Fruit fly (Drosophila melanogaster) whole organism, embryonic: ENCODE measurements around the gene CG17177.

Experiments
- Abd-B ChIP-seq: fragments of 200-800 bp; sonication (Bioruptor generic); optimal IDR thresholded peaks from 2 replicates; lab custom pipeline; 2018; ENCODE audit warnings: missing biosample characterization, mild to moderate bottlenecking, missing genetic modification characterization, moderate library complexity
- B-H2 ChIP-seq: fragments of 200-800 bp; sonication (Bioruptor generic); optimal IDR thresholded peaks from 2 replicates; lab custom pipeline; 2018; ENCODE audit warnings: missing biosample characterization, mild to moderate bottlenecking, missing genetic modification characterization
- Bdp1 ChIP-seq: fragments of 200-800 bp; sonication (Bioruptor generic); optimal IDR thresholded peaks from 3 replicates; lab custom pipeline; 2016; ENCODE audit warnings: missing biosample characterization, missing genetic modification characterization
- CG13287 ChIP-seq: fragments of 200-800 bp; sonication (Bioruptor generic); IDR thresholded peaks from 2 replicates; pipeline ENCODE4 v1.3.6; 2022; ENCODE audit warnings: missing biosample characterization, missing genetic modification characterization; ENCODE audit not compliant: partially characterized antibody
- CG13424 ChIP-seq: fragments of 200-800 bp; sonication (Bioruptor generic); optimal IDR thresholded peaks from 2 replicates; lab custom pipeline; 2019; ENCODE audit warnings: missing biosample characterization, mild to moderate bottlenecking, missing genetic modification characterization, moderate library complexity
- CG13775 ChIP-seq: fragments of 200-800 bp; sonication (Bioruptor generic); optimal IDR thresholded peaks from 3 replicates; lab custom pipeline; 2017; ENCODE audit warnings: missing biosample characterization, mild to moderate bottlenecking, missing genetic modification characterization
- CG13894 ChIP-seq: fragments of 200-800 bp; sonication (Bioruptor generic); optimal IDR thresholded peaks from 3 replicates; lab custom pipeline; 2018; ENCODE audit warnings: missing biosample characterization, mild to moderate bottlenecking, missing genetic modification characterization, moderate library complexity
- CG15073 ChIP-seq: fragments of 200-800 bp; sonication (Bioruptor generic); optimal IDR thresholded peaks from 2 replicates; lab custom pipeline; 2016; ENCODE audit warnings: missing biosample characterization, missing genetic modification characterization
- CG15696 ChIP-seq: fragments of 200-800 bp; sonication (Bioruptor generic); optimal IDR thresholded peaks from 2 replicates; lab custom pipeline; 2019; ENCODE audit warnings: missing biosample characterization, mild to moderate bottlenecking, missing genetic modification characterization, moderate library complexity
- CG17829 ChIP-seq: fragments of 200-800 bp; optimal IDR thresholded peaks from 2 replicates; lab custom pipeline; 2019; ENCODE audit warnings: missing biosample characterization, mild to moderate bottlenecking, missing genetic modification characterization, moderate library complexity
- CG17912 ChIP-seq: fragments of 200-800 bp; sonication (Bioruptor generic); optimal IDR thresholded peaks from 2 replicates; lab custom pipeline; 2018; ENCODE audit warnings: missing biosample characterization, mild to moderate bottlenecking, missing genetic modification characterization
- CG18599 ChIP-seq: fragments of 200-800 bp; sonication (Bioruptor generic); optimal IDR thresholded peaks from 3 replicates; lab custom pipeline; 2017; ENCODE audit warnings: missing biosample characterization, missing genetic modification characterization, mild to moderate bottlenecking, moderate library complexity, missing genetic modification reagents
- CG2199 ChIP-seq: fragments of 200-800 bp; sonication (Bioruptor generic); IDR thresholded peaks from 3 replicates; pipeline ENCODE4 v1.3.6; 2022; ENCODE audit warnings: missing biosample characterization, missing genetic modification characterization
- CG3163 ChIP-seq: fragments of 200-800 bp; sonication (Bioruptor generic); optimal IDR thresholded peaks from 3 replicates; lab custom pipeline; 2016; ENCODE audit warnings: missing biosample characterization, missing genetic modification characterization
- CG3281 ChIP-seq: fragments of 200-800 bp; sonication (Bioruptor generic); optimal IDR thresholded peaks from 3 replicates; lab custom pipeline; 2017; ENCODE audit warnings: missing biosample characterization, mild to moderate bottlenecking, missing genetic modification characterization
- CG33213 ChIP-seq: fragments of 200-800 bp; sonication (Bioruptor generic); optimal IDR thresholded peaks from 3 replicates; lab custom pipeline; 2016; ENCODE audit warnings: missing biosample characterization, missing genetic modification characterization
- CG3407 ChIP-seq: fragments of 200-800 bp; sonication (Bioruptor generic); optimal IDR thresholded peaks from 2 replicates; lab custom pipeline; 2018; ENCODE audit warnings: missing biosample characterization, mild to moderate bottlenecking, missing genetic modification characterization
- CG3847 ChIP-seq: fragments of 200-800 bp; sonication (Bioruptor generic); IDR thresholded peaks from 2 replicates; pipeline ENCODE4 v1.3.6; 2022; ENCODE audit warnings: missing biosample characterization, missing genetic modification characterization
- CG8765 ChIP-seq: fragments of 200-800 bp; sonication (Bioruptor generic); IDR thresholded peaks from 2 replicates; pipeline ENCODE4 v1.3.6; 2022; ENCODE audit warnings: missing biosample characterization, missing genetic modification characterization
- CG9932 ChIP-seq: fragments of 200-800 bp; sonication (Bioruptor generic); IDR thresholded peaks from 2 replicates; pipeline ENCODE4 v1.3.6; 2022; ENCODE audit warnings: missing biosample characterization, missing genetic modification characterization
- CTCF ChIP-seq: fragments of 200-800 bp; sonication (Bioruptor generic); optimal IDR thresholded peaks from 2 replicates; lab custom pipeline; 2017; ENCODE audit warnings: missing biosample characterization, mild to moderate bottlenecking, missing genetic modification characterization, moderate library complexity
- D19A ChIP-seq: fragments of 200-800 bp; optimal IDR thresholded peaks from 3 replicates; lab custom pipeline; 2019; ENCODE audit warnings: missing biosample characterization, mild to moderate bottlenecking, missing genetic modification characterization, moderate library complexity
- Dek ChIP-seq: fragments of 200-800 bp; sonication (Bioruptor generic); optimal IDR thresholded peaks from 3 replicates; lab custom pipeline; 2019; ENCODE audit warnings: missing biosample characterization, mild to moderate bottlenecking, missing genetic modification characterization, moderate library complexity
- Ets97D ChIP-seq: fragments of 200-800 bp; sonication (Bioruptor generic); optimal IDR thresholded peaks from 3 replicates; lab custom pipeline; 2016; ENCODE audit warnings: missing biosample characterization, missing genetic modification characterization
- HmgD ChIP-seq: fragments of 200-800 bp; sonication (Bioruptor generic); optimal IDR thresholded peaks from 3 replicates; lab custom pipeline; 2016; ENCODE audit warnings: missing biosample characterization, missing genetic modification characterization
- Hsf ChIP-seq: fragments of 200-800 bp; sonication (Bioruptor generic); optimal IDR thresholded peaks from 3 replicates; lab custom pipeline; 2016; ENCODE audit warnings: missing biosample characterization, missing genetic modification characterization
- Jarid2 ChIP-seq: fragments of 200-800 bp; sonication (Bioruptor generic); optimal IDR thresholded peaks from 3 replicates; lab custom pipeline; 2017; ENCODE audit warnings: mild to moderate bottlenecking, missing biosample characterization, missing genetic modification reagents, missing genetic modification characterization
- Lhr ChIP-seq: fragments of 200-800 bp; sonication (Bioruptor generic); optimal IDR thresholded peaks from 3 replicates; lab custom pipeline; 2017; ENCODE audit warnings: mild to moderate bottlenecking, missing biosample characterization, missing genetic modification reagents, missing genetic modification characterization
- Med ChIP-seq: fragments of 200-800 bp; sonication (Bioruptor generic); peaks from one replicate; lab custom pipeline; 2016; ENCODE audit warnings: missing biosample characterization, missing genetic modification characterization, mild to moderate bottlenecking, inconsistent platforms, moderate library complexity
- Myb ChIP-seq: fragments of 200-800 bp; sonication (Bioruptor generic); optimal IDR thresholded peaks from 2 replicates; lab custom pipeline; 2016; ENCODE audit warnings: missing biosample characterization, missing genetic modification characterization
- Neu2 ChIP-seq: fragments of 200-800 bp; sonication (Bioruptor generic); optimal IDR thresholded peaks from 3 replicates; lab custom pipeline; 2016; ENCODE audit warnings: missing biosample characterization, missing genetic modification characterization, borderline replicate concordance
- Opbp ChIP-seq: fragments of 200-800 bp; sonication (Bioruptor generic); IDR thresholded peaks from 3 replicates; pipeline ENCODE4 v1.3.6; 2022; ENCODE audit warnings: missing biosample characterization, missing genetic modification characterization; ENCODE audit not compliant: partially characterized antibody
- Pdp1 ChIP-seq, 2 experiments: fragments of 200-800 bp; sonication (Bioruptor generic); optimal IDR thresholded peaks; 3 replicates each; lab custom pipeline; 2016; ENCODE audit warnings: missing biosample characterization in 2 of 2, missing genetic modification characterization in 2 of 2, mild to moderate bottlenecking in 1 of 2, moderate library complexity in 1 of 2
- Sry-δ ChIP-seq: fragments of 200-800 bp; sonication (Bioruptor generic); optimal IDR thresholded peaks from 2 replicates; lab custom pipeline; 2016; ENCODE audit warnings: missing biosample characterization, missing genetic modification characterization
- Xbp1 ChIP-seq: fragments of 200-800 bp; sonication (Bioruptor generic); optimal IDR thresholded peaks from 3 replicates; lab custom pipeline; 2016; ENCODE audit warnings: missing biosample characterization, mild to moderate bottlenecking, missing genetic modification characterization
- ac ChIP-seq: fragments of 200-800 bp; sonication (Bioruptor generic); optimal IDR thresholded peaks from 3 replicates; lab custom pipeline; 2017; ENCODE audit warnings: missing biosample characterization, mild to moderate bottlenecking, missing genetic modification characterization
- al ChIP-seq: fragments of 200-800 bp; sonication (Bioruptor generic); IDR thresholded peaks from 2 replicates; pipeline ENCODE4 v1.3.6; 2022; ENCODE audit warnings: missing biosample characterization, missing genetic modification characterization
- ci ChIP-seq: fragments of 200-800 bp; sonication (Bioruptor generic); IDR thresholded peaks from 3 replicates; pipeline ENCODE4 v1.3.6; 2022; ENCODE audit warnings: missing biosample characterization, missing genetic modification characterization
- grau ChIP-seq: fragments of 200-800 bp; optimal IDR thresholded peaks from 3 replicates; lab custom pipeline; 2019; ENCODE audit warnings: missing biosample characterization, mild to moderate bottlenecking, missing genetic modification characterization, moderate library complexity
- gsb-n ChIP-seq: fragments of 200-800 bp; sonication (Bioruptor generic); optimal IDR thresholded peaks from 3 replicates; lab custom pipeline; 2018; ENCODE audit warnings: missing biosample characterization, mild to moderate bottlenecking, missing genetic modification characterization
- kay ChIP-seq: fragments of 200-800 bp; sonication (Bioruptor generic); optimal IDR thresholded peaks from 2 replicates; lab custom pipeline; 2016; ENCODE audit warnings: missing biosample characterization, missing genetic modification characterization
- mam ChIP-seq: fragments of 200-800 bp; sonication (Bioruptor generic); optimal IDR thresholded peaks from 3 replicates; lab custom pipeline; 2016; ENCODE audit warnings: missing biosample characterization, missing genetic modification characterization
- phol ChIP-seq: fragments of 200-800 bp; sonication (Bioruptor generic); optimal IDR thresholded peaks from 3 replicates; lab custom pipeline; 2018; ENCODE audit warnings: missing biosample characterization, mild to moderate bottlenecking, missing genetic modification characterization, moderate library complexity
- pita ChIP-seq: fragments of 200-800 bp; sonication (Bioruptor generic); optimal IDR thresholded peaks from 2 replicates; lab custom pipeline; 2017; ENCODE audit warnings: missing biosample characterization, mild to moderate bottlenecking, missing genetic modification characterization
- pzg ChIP-seq: fragments of 200-800 bp; sonication (Bioruptor generic); optimal IDR thresholded peaks from 3 replicates; lab custom pipeline; 2018; ENCODE audit warnings: missing biosample characterization, mild to moderate bottlenecking, missing genetic modification characterization, moderate library complexity
- slbo ChIP-seq: fragments of 200-800 bp; sonication (Bioruptor generic); IDR thresholded peaks from 2 replicates; pipeline ENCODE4 v1.3.6; 2022; ENCODE audit warnings: missing biosample characterization, missing genetic modification characterization
- so ChIP-seq: fragments of 200-800 bp; sonication (Bioruptor generic); IDR thresholded peaks from 3 replicates; pipeline ENCODE4 v1.3.6; 2022; ENCODE audit warnings: missing biosample characterization, missing genetic modification characterization
- sob ChIP-seq: fragments of 200-800 bp; sonication (Bioruptor generic); IDR thresholded peaks from 2 replicates; pipeline ENCODE4 v1.3.6; 2022; ENCODE audit warnings: missing biosample characterization, missing genetic modification characterization
- stwl ChIP-seq: fragments of 200-800 bp; sonication (Bioruptor generic); optimal IDR thresholded peaks from 3 replicates; lab custom pipeline; 2018; ENCODE audit warnings: missing biosample characterization, mild to moderate bottlenecking, missing genetic modification characterization, moderate library complexity
- usp ChIP-seq: fragments of >200 bp; optimal IDR thresholded peaks from 2 replicates; lab custom pipeline; 2017; ENCODE audit warnings: missing biosample characterization, missing genetic modification characterization
- zen ChIP-seq: fragments of 200-800 bp; sonication (Bioruptor generic); optimal IDR thresholded peaks from 3 replicates; lab custom pipeline; 2018; ENCODE audit warnings: missing biosample characterization, mild to moderate bottlenecking, missing genetic modification characterization, moderate library complexity

The CG17177 gene

dm6 chr3L:14671546-14671945, 29.9 kb downstream of the CG17177 start:
- TF ChIP-seq CG8765: no peak; the same call in 1 of the 2 replicates
- peak; percentile 81 for TF ChIP-seq Lhr
- TF ChIP-seq Jarid2 (GFP tag; lab: Kevin White, UChicago): no peak
- peak; percentile 9 for TF ChIP-seq kay (GFP tag; lab: Kevin White, UChicago)
- peak; percentile 9 for TF ChIP-seq B-H2
- TF ChIP-seq Hsf (GFP tag; lab: Kevin White, UChicago): peak; percentile 1
- TF ChIP-seq usp (GFP tag; lab: Kevin White, UChicago): no peak
- peak; percentile 90 for TF ChIP-seq CG2199 (GFP tag; lab: Robert Waterston, UW)
- peak; percentile 75 for TF ChIP-seq CG15073 (GFP tag; lab: Kevin White, UChicago)
- peak; percentile 42 for TF ChIP-seq Ets97D (GFP tag; lab: Kevin White, UChicago)
- peak; percentile 24 for TF ChIP-seq mam (GFP tag; lab: Kevin White, UChicago)
- peak; percentile 61 for TF ChIP-seq CG33213 (GFP tag; lab: Kevin White, UChicago)
- TF ChIP-seq Abd-B: peak; percentile 4
- TF ChIP-seq pita (GFP tag; lab: Kevin White, UChicago): peak; percentile 22
- TF ChIP-seq Sry-δ: peak; percentile 5
- no peak for TF ChIP-seq Neu2 (GFP tag; lab: Kevin White, UChicago)
- TF ChIP-seq CG15696: peak; percentile 28
- peak; percentile 48 for TF ChIP-seq CG17912 (GFP tag; lab: Kevin White, UChicago)
- TF ChIP-seq slbo (GFP tag; lab: Robert Waterston, UW): peak; percentile 41; the same call in 1 of the 2 replicates
- TF ChIP-seq CG3407: peak; percentile 33
- peak; percentile 26 for TF ChIP-seq D19A (tag; lab: Kevin White, UChicago)
- TF ChIP-seq CG18599 (GFP tag; lab: Kevin White, UChicago): no peak
- peak; percentile 28; the same call in 1 of the 2 replicates for TF ChIP-seq CG13287 (GFP tag; lab: Robert Waterston, UW)
- no peak for TF ChIP-seq al (GFP tag; lab: Robert Waterston, UW)
- TF ChIP-seq Xbp1 (GFP tag; lab: Kevin White, UChicago): peak; percentile 27
- TF ChIP-seq zen: peak; percentile 21
- TF ChIP-seq HmgD (GFP tag; lab: Kevin White, UChicago): peak; percentile 9
- peak; percentile 43 for TF ChIP-seq Dek
- TF ChIP-seq pzg (GFP tag; lab: Kevin White, UChicago): peak; percentile 19
- peak; percentile 23 for TF ChIP-seq CG3163 (GFP tag; lab: Kevin White, UChicago)
- peak; percentile 54 for TF ChIP-seq Bdp1
- TF ChIP-seq sob (GFP tag; lab: Robert Waterston, UW): 0 out of 2 replicates have a peak, but pooled peaks have one; percentile 14
- TF ChIP-seq CG3847 (GFP tag; lab: Robert Waterston, UW): peak; percentile 60
- TF ChIP-seq CG17829 (tag; lab: Kevin White, UChicago): peak; percentile 21
- peak; percentile 98 for TF ChIP-seq CTCF (GFP tag; lab: Kevin White, UChicago)
- peak; percentile 34; the same call in 1 of the 3 replicates for TF ChIP-seq Opbp (GFP tag; lab: Robert Waterston, UW)
- TF ChIP-seq CG13775 (GFP tag; lab: Kevin White, UChicago): no peak
- no peak for TF ChIP-seq gsb-n (tag; lab: Kevin White, UChicago)
- TF ChIP-seq Pdp1 (GFP tag; optimal IDR thresholded peaks at IDR 0.05; lab: Kevin White, UChicago): peak in 1 of 2 experiments; percentile 25
- peak; percentile 9 for TF ChIP-seq CG13424
- TF ChIP-seq ac (GFP tag; lab: Kevin White, UChicago): no peak
- peak; percentile 85 for TF ChIP-seq stwl (tag; lab: Kevin White, UChicago)
- no peak for TF ChIP-seq so (GFP tag; lab: Robert Waterston, UW)
- TF ChIP-seq Med: peak; percentile 88
- TF ChIP-seq CG9932 (GFP tag; lab: Robert Waterston, UW): peak; percentile 48
- peak; percentile 99 for TF ChIP-seq Myb (GFP tag; lab: Kevin White, UChicago)
- 0 out of 3 replicates have a peak, but pooled peaks have one; percentile 41 for TF ChIP-seq ci (GFP tag; lab: Robert Waterston, UW)
- TF ChIP-seq phol (tag; lab: Kevin White, UChicago): peak; percentile 1
- no peak for TF ChIP-seq CG3281
- peak; percentile 15 for TF ChIP-seq grau
- peak; percentile 17 for TF ChIP-seq CG13894
